Fruit fly (Drosophila melanogaster) whole organism, embryonic: Measurements from ENCODE around the gene CG42525.

Experiments used
- Asciz ChIP-seq: fragments of 200-800 bp; sonication (Bioruptor generic); optimal IDR thresholded peaks from 2 replicates; lab custom pipeline; 2017; ENCODE audit warnings: missing biosample characterization, mild to moderate bottlenecking, missing genetic modification characterization, missing genetic modification reagents
- B-H1 ChIP-seq: fragments of 200-800 bp; sonication (Bioruptor generic); IDR thresholded peaks from 3 replicates; pipeline ENCODE4 v1.3.6; 2022; ENCODE audit warnings: missing biosample characterization, missing genetic modification characterization
- BEAF-32 ChIP-seq: fragments of 200-800 bp; sonication (Bioruptor generic); optimal IDR thresholded peaks from 3 replicates; lab custom pipeline; 2017; ENCODE audit warnings: missing biosample characterization, missing genetic modification characterization, mild to moderate bottlenecking, moderate library complexity, missing genetic modification reagents
- CG10147 ChIP-seq: fragments of 200-800 bp; sonication (Bioruptor generic); optimal IDR thresholded peaks from 2 replicates; lab custom pipeline; 2019; ENCODE audit warnings: missing biosample characterization, mild to moderate bottlenecking, missing genetic modification characterization, moderate library complexity
- CG10321 ChIP-seq: fragments of 200-800 bp; sonication (Bioruptor generic); IDR thresholded peaks from 2 replicates; pipeline ENCODE4 v1.3.6; 2022; ENCODE audit warnings: missing biosample characterization, missing genetic modification characterization
- CG10654 ChIP-seq: fragments of 200-800 bp; sonication (Bioruptor generic); optimal IDR thresholded peaks from 2 replicates; lab custom pipeline; 2016; ENCODE audit warnings: missing biosample characterization, missing genetic modification characterization
- CG12219 ChIP-seq: fragments of 200-800 bp; sonication (Bioruptor generic); optimal IDR thresholded peaks from 3 replicates; lab custom pipeline; 2018; ENCODE audit warnings: missing biosample characterization, mild to moderate bottlenecking, missing genetic modification characterization
- CG13296 ChIP-seq: fragments of 200-800 bp; sonication (Bioruptor generic); optimal IDR thresholded peaks from 3 replicates; lab custom pipeline; 2018; ENCODE audit warnings: missing biosample characterization, mild to moderate bottlenecking, missing genetic modification characterization
- CG15269 ChIP-seq: fragments of 200-800 bp; sonication (Bioruptor generic); optimal IDR thresholded peaks from 2 replicates; lab custom pipeline; 2018; ENCODE audit warnings: missing biosample characterization, mild to moderate bottlenecking, missing genetic modification characterization, moderate library complexity
- CG15514 ChIP-seq: fragments of 200-800 bp; sonication (Bioruptor generic); optimal IDR thresholded peaks from 3 replicates; lab custom pipeline; 2017; ENCODE audit warnings: missing biosample characterization, missing genetic modification characterization, mild to moderate bottlenecking, moderate library complexity, missing genetic modification reagents
- CG15696 ChIP-seq: fragments of 200-800 bp; sonication (Bioruptor generic); optimal IDR thresholded peaks from 2 replicates; lab custom pipeline; 2019; ENCODE audit warnings: missing biosample characterization, mild to moderate bottlenecking, missing genetic modification characterization, moderate library complexity
- CG17186 ChIP-seq: fragments of 200-800 bp; sonication (Bioruptor generic); optimal IDR thresholded peaks from 3 replicates; lab custom pipeline; 2017; ENCODE audit warnings: missing biosample characterization, missing genetic modification reagents, missing genetic modification characterization
- CG17568 ChIP-seq: fragments of 200-800 bp; sonication (Bioruptor generic); optimal IDR thresholded peaks from 2 replicates; lab custom pipeline; 2018; ENCODE audit warnings: missing biosample characterization, mild to moderate bottlenecking, missing genetic modification characterization, moderate library complexity
- CG17612 ChIP-seq: fragments of 200-800 bp; sonication (Bioruptor generic); IDR thresholded peaks from 2 replicates; pipeline ENCODE4 v1.3.6; 2022; ENCODE audit warnings: missing biosample characterization, missing genetic modification characterization
- CG18619 ChIP-seq: fragments of 200-800 bp; sonication (Bioruptor generic); optimal IDR thresholded peaks from 3 replicates; lab custom pipeline; 2017; ENCODE audit warnings: missing biosample characterization, mild to moderate bottlenecking, missing genetic modification characterization
- CG31365 ChIP-seq: fragments of 200-800 bp; sonication (Bioruptor generic); optimal IDR thresholded peaks from 2 replicates; lab custom pipeline; 2018; ENCODE audit warnings: missing biosample characterization, mild to moderate bottlenecking, missing genetic modification characterization
- CG31388 ChIP-seq: fragments of 200-800 bp; sonication (Bioruptor generic); optimal IDR thresholded peaks from 2 replicates; lab custom pipeline; 2016; ENCODE audit warnings: missing biosample characterization, missing genetic modification characterization
- CG32767 ChIP-seq: fragments of 200-800 bp; sonication (Bioruptor generic); IDR thresholded peaks from 2 replicates; pipeline ENCODE4 v1.3.6; 2022; ENCODE audit warnings: missing biosample characterization, missing genetic modification characterization
- CG6683 ChIP-seq: fragments of 200-800 bp; sonication (Bioruptor generic); optimal IDR thresholded peaks from 2 replicates; lab custom pipeline; 2017; ENCODE audit warnings: missing biosample characterization, mild to moderate bottlenecking, missing genetic modification characterization, missing genetic modification reagents
- CG6765 ChIP-seq: fragments of 200-800 bp; sonication (Bioruptor generic); optimal IDR thresholded peaks from 3 replicates; lab custom pipeline; 2017; ENCODE audit warnings: missing biosample characterization, mild to moderate bottlenecking, missing genetic modification characterization
- CG7556 ChIP-seq: fragments of 200-800 bp; sonication (Bioruptor generic); optimal IDR thresholded peaks from 2 replicates; lab custom pipeline; 2017; ENCODE audit warnings: missing biosample characterization, mild to moderate bottlenecking, missing genetic modification characterization
- CG7963 ChIP-seq: fragments of 200-800 bp; sonication (Bioruptor generic); IDR thresholded peaks from 3 replicates; pipeline ENCODE4 v1.3.6; 2022; ENCODE audit warnings: missing biosample characterization, missing genetic modification characterization; ENCODE audit not compliant: partially characterized antibody
- CG8924 ChIP-seq: fragments of 200-800 bp; optimal IDR thresholded peaks from 3 replicates; lab custom pipeline; 2019; ENCODE audit warnings: missing biosample characterization, mild to moderate bottlenecking, missing genetic modification characterization, moderate library complexity
- CG9437 ChIP-seq: fragments of 200-800 bp; sonication (Bioruptor generic); optimal IDR thresholded peaks from 2 replicates; lab custom pipeline; 2018; ENCODE audit warnings: missing biosample characterization, mild to moderate bottlenecking, missing genetic modification characterization
- CG9727 ChIP-seq: fragments of 200-800 bp; sonication (Bioruptor generic); optimal IDR thresholded peaks from 3 replicates; lab custom pipeline; 2017; ENCODE audit warnings: missing biosample characterization, mild to moderate bottlenecking, missing genetic modification characterization
- Dbx ChIP-seq: fragments of 200-800 bp; sonication (Bioruptor generic); IDR thresholded peaks from 3 replicates; pipeline ENCODE4 v1.3.6; 2022; ENCODE audit warnings: missing biosample characterization, missing genetic modification characterization
- Deaf1 ChIP-seq: fragments of 200-800 bp; optimal IDR thresholded peaks from 3 replicates; lab custom pipeline; 2019; ENCODE audit warnings: missing biosample characterization, mild to moderate bottlenecking, missing genetic modification characterization, moderate library complexity
- Drgx ChIP-seq: fragments of 200-800 bp; sonication (Bioruptor generic); IDR thresholded peaks from 2 replicates; pipeline ENCODE4 v1.3.6; 2022; ENCODE audit warnings: missing biosample characterization, missing genetic modification characterization
- HLH4C ChIP-seq: fragments of 200-800 bp; sonication (Bioruptor generic); IDR thresholded peaks from 3 replicates; pipeline ENCODE4 v1.3.6; 2022; ENCODE audit warnings: missing biosample characterization, missing genetic modification characterization; ENCODE audit not compliant: partially characterized antibody
- Lpt ChIP-seq: fragments of >200 bp; optimal IDR thresholded peaks from 2 replicates; lab custom pipeline; 2018; ENCODE audit warnings: missing biosample characterization, missing genetic modification characterization
- MESR4 ChIP-seq: fragments of 200-800 bp; sonication (Bioruptor generic); optimal IDR thresholded peaks from 2 replicates; lab custom pipeline; 2018; ENCODE audit warnings: missing biosample characterization, mild to moderate bottlenecking, missing genetic modification characterization, moderate library complexity
- Mrtf ChIP-seq: fragments of 200-800 bp; sonication (Bioruptor generic); IDR thresholded peaks from 3 replicates; pipeline ENCODE4 v1.3.6; 2022; ENCODE audit warnings: missing biosample characterization, missing genetic modification characterization
- Nf-YA ChIP-seq: fragments of 200-800 bp; sonication (Bioruptor generic); IDR thresholded peaks from 2 replicates; pipeline ENCODE4 v1.3.6; 2022; ENCODE audit warnings: missing biosample characterization, missing genetic modification characterization
- Nf-YC ChIP-seq: fragments of 200-800 bp; optimal IDR thresholded peaks from 3 replicates; lab custom pipeline; 2019; ENCODE audit warnings: missing biosample characterization, mild to moderate bottlenecking, missing genetic modification characterization, moderate library complexity
- Sin3A ChIP-seq: fragments of >200 bp; optimal IDR thresholded peaks from 2 replicates; lab custom pipeline; 2018
- ara ChIP-seq: fragments of 200-800 bp; sonication (Bioruptor generic); IDR thresholded peaks from 2 replicates; pipeline ENCODE4 v1.3.6; 2022; ENCODE audit warnings: missing biosample characterization, missing genetic modification characterization
- chif ChIP-seq, 2 experiments: fragments of 200-800 bp; sonication (Bioruptor generic); optimal IDR thresholded peaks; 3 replicates each; lab custom pipeline; 2016; ENCODE audit warnings: missing biosample characterization in 2 of 2, missing genetic modification characterization in 2 of 2
- cwo ChIP-seq: fragments of 200-800 bp; sonication (Bioruptor generic); optimal IDR thresholded peaks from 3 replicates; lab custom pipeline; 2017; ENCODE audit warnings: missing biosample characterization, missing genetic modification characterization, mild to moderate bottlenecking, moderate library complexity, missing genetic modification reagents
- dati ChIP-seq: fragments of 200-800 bp; sonication (Bioruptor generic); IDR thresholded peaks from 2 replicates; pipeline ENCODE4 v1.3.6; 2022; ENCODE audit warnings: missing biosample characterization, missing genetic modification characterization
- eyg ChIP-seq: fragments of 200-800 bp; sonication (Bioruptor generic); optimal IDR thresholded peaks from 3 replicates; lab custom pipeline; 2016; ENCODE audit warnings: missing biosample characterization, missing genetic modification characterization
- lilli ChIP-seq: fragments of 200-800 bp; sonication (Bioruptor generic); optimal IDR thresholded peaks from 3 replicates; lab custom pipeline; 2016; ENCODE audit warnings: missing biosample characterization, missing genetic modification characterization
- maf-S ChIP-seq: fragments of 200-800 bp; sonication (Bioruptor generic); optimal IDR thresholded peaks from 2 replicates; lab custom pipeline; 2016; ENCODE audit warnings: missing biosample characterization, missing genetic modification characterization
- otp ChIP-seq: fragments of 200-800 bp; sonication (Bioruptor generic); IDR thresholded peaks from 3 replicates; pipeline ENCODE4, ENCODE4 v1.3.6; 2022; ENCODE audit warnings: missing biosample characterization, missing genetic modification characterization
- pita ChIP-seq: fragments of 200-800 bp; sonication (Bioruptor generic); optimal IDR thresholded peaks from 2 replicates; lab custom pipeline; 2017; ENCODE audit warnings: missing biosample characterization, mild to moderate bottlenecking, missing genetic modification characterization
- ranshi ChIP-seq: fragments of 200-800 bp; sonication (Bioruptor generic); IDR thresholded peaks from 2 replicates; pipeline ENCODE4 v1.3.6; 2022; ENCODE audit warnings: missing biosample characterization, missing genetic modification characterization
- sna ChIP-seq: fragments of 200-800 bp; sonication (Bioruptor generic); IDR thresholded peaks from 2 replicates; pipeline ENCODE4 v1.3.6; 2022; ENCODE audit warnings: missing biosample characterization, missing genetic modification characterization; ENCODE audit not compliant: partially characterized antibody
- tx ChIP-seq: fragments of 200-800 bp; sonication (Bioruptor generic); optimal IDR thresholded peaks from 2 replicates; lab custom pipeline; 2016; ENCODE audit warnings: missing biosample characterization, missing genetic modification characterization
- wdn ChIP-seq: fragments of 200-800 bp; sonication (Bioruptor generic); IDR thresholded peaks from 2 replicates; pipeline ENCODE4 v1.3.6; 2022; ENCODE audit warnings: missing biosample characterization, missing genetic modification characterization

Gene CG42525

DNA sequence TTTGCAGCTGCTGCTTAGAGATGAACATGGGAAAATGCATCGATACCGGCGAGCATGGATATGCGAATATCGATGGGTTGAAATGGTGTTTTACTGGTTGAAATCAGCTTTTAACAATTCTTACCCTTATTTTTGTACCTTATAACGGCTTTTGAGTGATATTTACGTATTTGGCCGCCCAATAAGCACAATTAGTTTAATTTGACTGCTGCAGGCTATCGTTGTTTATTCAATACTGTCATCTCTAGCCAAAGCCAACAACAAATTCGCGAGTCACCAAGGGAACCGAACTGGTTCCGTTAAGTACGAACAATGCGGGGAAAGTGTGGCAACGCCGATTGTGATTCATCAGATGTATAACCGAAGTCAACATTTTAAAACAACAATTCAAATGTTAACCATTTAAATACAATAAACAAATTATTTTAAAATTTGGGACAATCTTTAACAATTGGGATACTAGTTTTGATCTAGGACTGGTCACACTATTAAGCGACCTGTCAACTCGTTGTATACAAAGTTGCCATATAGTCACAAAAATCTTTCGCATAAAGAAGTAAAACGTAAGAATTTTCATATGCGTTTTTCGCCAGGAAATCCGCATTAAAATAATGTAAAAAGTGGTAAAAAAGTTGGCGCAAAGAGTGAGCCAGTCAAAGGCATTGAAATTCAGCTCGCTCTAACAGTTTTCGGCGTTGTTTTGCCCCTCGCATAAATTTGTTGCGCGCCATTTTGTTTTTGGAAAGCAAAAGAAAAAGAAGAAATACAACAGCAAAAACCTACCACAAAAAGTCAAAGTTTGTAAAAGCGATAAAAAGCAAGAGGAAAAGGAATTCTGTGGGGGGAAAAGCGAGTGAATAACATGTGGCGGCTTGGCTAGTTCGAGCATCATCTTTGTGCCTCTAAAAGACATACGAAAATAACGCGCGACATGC lies 41.2 kb downstream of the CG42525 start, which contains the start of the genes Usp5 and BtbVII (continued):
- TF ChIP-seq CG6765 (GFP tag; lab: Kevin White, UChicago): peak; percentile 27
- 0 out of 3 replicates have a peak, but pooled peaks have one; percentile 15 for TF ChIP-seq otp (GFP tag; lab: Robert Waterston, UW)
- TF ChIP-seq Drgx (GFP tag; lab: Robert Waterston, UW): peak; percentile 62
- peak; percentile 50; the same call in 1 of the 2 replicates for TF ChIP-seq CG32767 (GFP tag; lab: Robert Waterston, UW)
- TF ChIP-seq Mrtf: peak; percentile 57; the same call in 1 of the 3 replicates
- no peak for TF ChIP-seq Deaf1
- no peak for TF ChIP-seq CG17568 (GFP tag; lab: Kevin White, UChicago)
- TF ChIP-seq CG9437 (GFP tag; lab: Kevin White, UChicago): peak; percentile 93
- peak; percentile 40; the same call in 1 of the 3 replicates for TF ChIP-seq B-H1 (GFP tag; lab: Robert Waterston, UW)
- TF ChIP-seq MESR4 (GFP tag; lab: Kevin White, UChicago): peak; percentile 56
- peak; percentile 12; the same call in 1 of the 2 replicates for TF ChIP-seq ara (GFP tag; lab: Robert Waterston, UW)
- TF ChIP-seq CG15696 (tag; lab: Kevin White, UChicago): peak; percentile 41
- no peak for TF ChIP-seq pita (GFP tag; lab: Kevin White, UChicago)
- peak; percentile 99 for TF ChIP-seq sna (GFP tag; lab: Robert Waterston, UW)
- peak; percentile 90 for TF ChIP-seq Sin3A (lab: Kevin White, UChicago)
- peak; percentile 4 for TF ChIP-seq CG18619
- peak; percentile 68 for TF ChIP-seq Dbx (GFP tag; lab: Robert Waterston, UW)
- TF ChIP-seq dati: no peak
- peak; percentile 95 for TF ChIP-seq BEAF-32 (GFP tag; lab: Kevin White, UChicago)
- peak; percentile 93 for TF ChIP-seq HLH4C (GFP tag; lab: Robert Waterston, UW)
- peak; percentile 39 for TF ChIP-seq CG15269 (tag; lab: Kevin White, UChicago)
- peak; percentile 65 for TF ChIP-seq CG9727
- peak; percentile 77 for TF ChIP-seq CG8924 (tag; lab: Kevin White, UChicago)
- no peak for TF ChIP-seq cwo
- peak; percentile 41 for TF ChIP-seq CG6683 (GFP tag; lab: Kevin White, UChicago)
- TF ChIP-seq Nf-YC (tag; lab: Kevin White, UChicago): peak; percentile 2
- peak; percentile 41 to 61 for TF ChIP-seq chif (GFP tag; optimal IDR thresholded peaks at IDR 0.05; lab: Kevin White, UChicago)
- TF ChIP-seq maf-S (GFP tag; lab: Kevin White, UChicago): peak; percentile 49
- no peak for TF ChIP-seq CG31388 (GFP tag; lab: Kevin White, UChicago)
- no peak for TF ChIP-seq CG10321 (GFP tag; lab: Robert Waterston, UW)
- peak; percentile 39 for TF ChIP-seq CG13296 (GFP tag; lab: Kevin White, UChicago)
- TF ChIP-seq CG15514 (GFP tag; lab: Kevin White, UChicago): peak; percentile 100
- TF ChIP-seq tx (GFP tag; lab: Kevin White, UChicago): peak; percentile 68
- TF ChIP-seq Asciz (GFP tag; lab: Kevin White, UChicago): no peak
- TF ChIP-seq eyg: peak; percentile 22
- no peak for TF ChIP-seq CG17186 (GFP tag; lab: Kevin White, UChicago)
- no peak for TF ChIP-seq CG7556 (GFP tag; lab: Kevin White, UChicago)
- peak; percentile 80 for TF ChIP-seq CG7963
- TF ChIP-seq ranshi (GFP tag; lab: Robert Waterston, UW): no peak
- no peak for TF ChIP-seq Nf-YA
- TF ChIP-seq CG17612: no peak
- peak; percentile 44 for TF ChIP-seq CG12219 (GFP tag; lab: Kevin White, UChicago)
- peak; percentile 39 for TF ChIP-seq CG10654 (GFP tag; lab: Kevin White, UChicago)
- TF ChIP-seq wdn (GFP tag; lab: Robert Waterston, UW): 0 out of 2 replicates have a peak, but pooled peaks have one; percentile 16
- TF ChIP-seq CG31365: peak; percentile 38
- TF ChIP-seq CG10147 (GFP tag; lab: Kevin White, UChicago): peak; percentile 50
- TF ChIP-seq lilli (GFP tag; lab: Kevin White, UChicago): peak; percentile 84
- TF ChIP-seq Lpt: no peak
